Worm (Caenorhabditis elegans): ENCODE results near the gene C46F11.4.

C46F11.4 gene

ce11 chrIII:3677378-3677777, 13.3 kb upstream of the C46F11.4 start:
- no peak for TF ChIP-seq ztf-1 (GFP tag; conservative IDR thresholded peaks at IDR 0.05)
- peak in 1 of 2 experiments; percentile 72 for TF ChIP-seq mdl-1 (tag; optimal IDR thresholded peaks at IDR 0.05)
- TF ChIP-seq sma-9 (GFP tag; optimal IDR thresholded peaks at IDR 0.05), result peak; percentile 81
- TF ChIP-seq sma-9 (tag; optimal IDR thresholded peaks at IDR 0.05), result no peak
- peak; percentile 50 for TF ChIP-seq sem-4 (tag; optimal IDR thresholded peaks at IDR 0.05)
- TF ChIP-seq Y55F3AM.14 (GFP tag; optimal IDR thresholded peaks at IDR 0.05), result peak; percentile 58
- peak; percentile 83 for TF ChIP-seq F13H6.1 (tag; optimal IDR thresholded peaks at IDR 0.05)
- TF ChIP-seq ztf-4 (tag; optimal IDR thresholded peaks at IDR 0.05), result peak; percentile 71
- no peak for TF ChIP-seq lin-11 (tag; optimal IDR thresholded peaks at IDR 0.05)
- no peak for TF ChIP-seq nhr-10 (tag; optimal IDR thresholded peaks at IDR 0.05)
- TF ChIP-seq C34F6.9 (tag; optimal IDR thresholded peaks at IDR 0.05), result peak; percentile 93
- no peak for TF ChIP-seq gmeb-1 (tag; optimal IDR thresholded peaks at IDR 0.05)
- TF ChIP-seq ceh-16 (tag; optimal IDR thresholded peaks at IDR 0.05), result no peak
- TF ChIP-seq nhr-25 (tag; optimal IDR thresholded peaks at IDR 0.05), result no peak
- TF ChIP-seq dmd-4 (tag; optimal IDR thresholded peaks at IDR 0.05), result no peak
- TF ChIP-seq lin-13 (GFP tag; optimal IDR thresholded peaks at IDR 0.05), result peak; percentile 59
- TF ChIP-seq peb-1 (tag; optimal IDR thresholded peaks at IDR 0.05), result no peak
- TF ChIP-seq ama-1 (optimal IDR thresholded peaks at IDR 0.05), result no peak
- TF ChIP-seq lsy-2 (tag; optimal IDR thresholded peaks at IDR 0.05), result peak; percentile 47 to 84
- peak; percentile 90 for TF ChIP-seq unc-55 (GFP tag; optimal IDR thresholded peaks at IDR 0.05)
- peak; percentile 23 for TF ChIP-seq egl-27 (tag; optimal IDR thresholded peaks at IDR 0.05)
- TF ChIP-seq zag-1 (tag; optimal IDR thresholded peaks at IDR 0.05), result peak; percentile 67
- TF ChIP-seq nhr-21 (tag; optimal IDR thresholded peaks at IDR 0.05), result peak; percentile 36
- TF ChIP-seq nhr-12 (tag; optimal IDR thresholded peaks at IDR 0.05), result no peak
- TF ChIP-seq mab-5 (tag; optimal IDR thresholded peaks at IDR 0.05), result peak; percentile 90
- TF ChIP-seq crh-2 (tag; optimal IDR thresholded peaks at IDR 0.05), result peak; percentile 75
- TF ChIP-seq nhr-77 (tag; optimal IDR thresholded peaks at IDR 0.05), result no peak
- TF ChIP-seq nhr-237 (tag; optimal IDR thresholded peaks at IDR 0.05), result no peak
- TF ChIP-seq nhr-129 (tag; optimal IDR thresholded peaks at IDR 0.05), result peak; percentile 75
- no peak for TF ChIP-seq alr-1 (tag; optimal IDR thresholded peaks at IDR 0.05)
- no peak for TF ChIP-seq nhr-23 (tag; optimal IDR thresholded peaks at IDR 0.05)

ce11 chrIII:3675480-3675879, 11.4 kb upstream of the C46F11.4 start:
- TF ChIP-seq R02D3.7 (tag; optimal IDR thresholded peaks at IDR 0.05) (no peak), nhr-10 (tag; optimal IDR thresholded peaks at IDR 0.05) (no peak), peb-1 (tag; optimal IDR thresholded peaks at IDR 0.05) (no peak), elt-3 (tag; optimal IDR thresholded peaks at IDR 0.05) (no peak), ama-1 (optimal IDR thresholded peaks at IDR 0.05) (no peak), nhr-129 (tag; optimal IDR thresholded peaks at IDR 0.05) (no peak), dmd-4 (tag; optimal IDR thresholded peaks at IDR 0.05) (no peak), lin-13 (GFP tag; optimal IDR thresholded peaks at IDR 0.05) (no peak), ztf-11 (tag; optimal IDR thresholded peaks at IDR 0.05) (no peak), blmp-1 (tag; optimal IDR thresholded peaks at IDR 0.05; ENCODE audit: insufficient read depth) (no peak), lsy-2 (tag; optimal IDR thresholded peaks at IDR 0.05) (no peak), aly-2 (tag; optimal IDR thresholded peaks at IDR 0.05) (no peak), ztf-4 (tag; optimal IDR thresholded peaks at IDR 0.05) (no peak), nhr-6 (tag; optimal IDR thresholded peaks at IDR 0.05) (no peak)

ce11 chrIII:3674149-3674548, 10.0 kb upstream of the C46F11.4 start:
- TF ChIP-seq lsy-2 (tag; optimal IDR thresholded peaks at IDR 0.05), result no peak
- TF ChIP-seq ama-1 (optimal IDR thresholded peaks at IDR 0.05), result no peak
- no peak for TF ChIP-seq ztf-4 (tag; optimal IDR thresholded peaks at IDR 0.05)
- no peak for TF ChIP-seq lin-11 (tag; optimal IDR thresholded peaks at IDR 0.05)
- no peak for TF ChIP-seq ZK546.5 (tag; optimal IDR thresholded peaks at IDR 0.05)
- no peak for TF ChIP-seq crh-2 (tag; optimal IDR thresholded peaks at IDR 0.05)
- TF ChIP-seq lin-13 (GFP tag; optimal IDR thresholded peaks at IDR 0.05), result no peak
- TF ChIP-seq unc-62 (GFP tag; optimal IDR thresholded peaks at IDR 0.05), result no peak
- no peak for TF ChIP-seq skn-1 (tag; optimal IDR thresholded peaks at IDR 0.05)
- TF ChIP-seq unc-39 (tag; optimal IDR thresholded peaks at IDR 0.05), result no peak
- no peak for TF ChIP-seq ztf-1 (GFP tag; conservative IDR thresholded peaks at IDR 0.05)
- TF ChIP-seq nhr-25 (tag; optimal IDR thresholded peaks at IDR 0.05), result no peak
